Worm (Caenorhabditis elegans): ENCODE results near the gene F23B12.7.

ce11 chrV:14501136-14501535, 51.6 kb downstream of the F23B12.7 start, which contains the start of gene R02D5.24:
- TF ChIP-seq lin-13 (GFP tag; optimal IDR thresholded peaks at IDR 0.05) (no peak), ztf-11 (tag; optimal IDR thresholded peaks at IDR 0.05) (no peak), unc-62 (GFP tag; optimal IDR thresholded peaks at IDR 0.05) (no peak)
